Worm (Caenorhabditis elegans) whole organism, L1 larva: ENCODE results near the gene cyp-13A10.

ENCODE experiments used
- C04F5.9 ChIP-seq: sonication (generic microtip); optimal IDR thresholded peaks from 2 replicates; lab custom pipeline; 2016; ENCODE audit warnings: missing genetic modification characterization, missing compliant biosample characterization
- F16B12.6 ChIP-seq: fragments of 150-350 bp; optimal IDR thresholded peaks from 2 replicates; lab custom pipeline; 2014; ENCODE audit warnings: missing biosample characterization, missing genetic modification characterization
- aha-1 ChIP-seq: fragments of 150-350 bp; optimal IDR thresholded peaks from 2 replicates; lab custom pipeline; 2014; ENCODE audit warnings: missing biosample characterization, missing genetic modification characterization
- aly-2 ChIP-seq: fragments of 150-350 bp; optimal IDR thresholded peaks from 2 replicates; lab custom pipeline; 2014; ENCODE audit warnings: missing biosample characterization, missing genetic modification characterization
- ceh-63 ChIP-seq: fragments of 200-800 bp; sonication (Bioruptor generic); optimal IDR thresholded peaks from 2 replicates; lab custom pipeline; 2018; ENCODE audit warnings: mild to moderate bottlenecking, missing genetic modification characterization, missing compliant biosample characterization
- ceh-8 ChIP-seq: fragments of 200-800 bp; sonication (Bioruptor generic); optimal IDR thresholded peaks from 2 replicates; lab custom pipeline; 2018; ENCODE audit warnings: mild to moderate bottlenecking, missing genetic modification characterization, moderate library complexity, missing compliant biosample characterization
- ceh-82 ChIP-seq, 3 experiments: fragments of 150-350 bp in 1 of 3; sonication (generic microtip) in 2 of 3; optimal IDR thresholded peaks; 2 replicates each; lab custom pipeline; 2014 to 2017; ENCODE audit warnings: missing biosample characterization in 3 of 3, missing genetic modification characterization in 3 of 3
- ceh-90 ChIP-seq: sonication (generic microtip); optimal IDR thresholded peaks from 2 replicates; lab custom pipeline; 2016; ENCODE audit warnings: missing genetic modification characterization, missing compliant biosample characterization
- ces-1 ChIP-seq: fragments of 150-350 bp; optimal IDR thresholded peaks from 2 replicates; lab custom pipeline; 2014; ENCODE audit warnings: missing biosample characterization, missing genetic modification reagents, missing genetic modification characterization
- dsc-1 ChIP-seq: sonication (generic microtip); optimal IDR thresholded peaks from 2 replicates; lab custom pipeline; 2016; ENCODE audit warnings: mild to moderate bottlenecking, missing genetic modification characterization, missing compliant biosample characterization
- efl-1 ChIP-seq, 4 experiments: fragments of 150-350 bp; optimal IDR thresholded peaks in 3 of 4; peaks in 1 of 4; 1 replicate in 1 of 4; 2 replicates in 3 of 4; lab custom pipeline; 2014; ENCODE audit warnings: missing biosample characterization in 2 of 4, missing genetic modification characterization in 2 of 4, missing genetic modification reagents in 2 of 4
- efl-3 ChIP-seq: fragments of 200-800 bp; sonication (Bioruptor generic); optimal IDR thresholded peaks from 2 replicates; lab custom pipeline; 2018; ENCODE audit warnings: mild to moderate bottlenecking, missing genetic modification characterization, missing compliant biosample characterization
- egl-27 ChIP-seq, 2 experiments: fragments of 150-350 bp in 1 of 2; sonication (generic microtip); optimal IDR thresholded peaks; 3 replicates each; lab custom pipeline; 2017 to 2018; ENCODE audit warnings: missing biosample characterization in 2 of 2, missing genetic modification characterization in 2 of 2, missing genetic modification reagents in 2 of 2
- elt-2 ChIP-seq: sonication (generic microtip); optimal IDR thresholded peaks from 2 replicates; lab custom pipeline; 2016; ENCODE audit warnings: missing genetic modification characterization, mild to moderate bottlenecking, inconsistent platforms, missing compliant biosample characterization, missing genetic modification reagents
- elt-3 ChIP-seq, 6 experiments: fragments of 150-350 bp in 1 of 6; sonication (generic microtip); optimal IDR thresholded peaks; 2 replicates each; lab custom pipeline; 2017 to 2018; ENCODE audit warnings: missing biosample characterization in 6 of 6, missing genetic modification characterization in 6 of 6, inconsistent platforms in 1 of 6
- ets-5 ChIP-seq: fragments of 200-800 bp; sonication (Bioruptor generic); IDR thresholded peaks from 2 replicates; pipeline ENCODE4 v1.3.6; 2022; ENCODE audit warnings: missing genetic modification characterization, missing compliant biosample characterization
- fkh-10 ChIP-seq: sonication (generic microtip); optimal IDR thresholded peaks from 2 replicates; lab custom pipeline; 2017; ENCODE audit warnings: missing biosample characterization, missing genetic modification reagents, missing genetic modification characterization
- fkh-4 ChIP-seq: sonication (generic microtip); optimal IDR thresholded peaks from 2 replicates; lab custom pipeline; 2016; ENCODE audit warnings: missing compliant biosample characterization, missing genetic modification characterization, borderline replicate concordance
- fos-1 ChIP-seq: fragments of 150-350 bp; optimal IDR thresholded peaks from 2 replicates; lab custom pipeline; 2014; ENCODE audit warnings: missing biosample characterization, missing genetic modification characterization
- grh-1 ChIP-seq: fragments of 200-800 bp; sonication (Bioruptor generic); IDR thresholded peaks from 2 replicates; pipeline ENCODE4 v1.3.6; 2022; ENCODE audit warnings: missing genetic modification reagents, missing genetic modification characterization, missing compliant biosample characterization
- hlh-4 ChIP-seq: sonication (generic microtip); optimal IDR thresholded peaks from 2 replicates; lab custom pipeline; 2016; ENCODE audit warnings: mild to moderate bottlenecking, missing genetic modification characterization, missing compliant biosample characterization
- irx-1 ChIP-seq: sonication (generic microtip); optimal IDR thresholded peaks from 2 replicates; lab custom pipeline; 2016; ENCODE audit warnings: missing genetic modification characterization, missing compliant biosample characterization
- lin-14 ChIP-seq: fragments of 200-800 bp; sonication (Bioruptor generic); optimal IDR thresholded peaks from 2 replicates; lab custom pipeline; 2018; ENCODE audit warnings: mild to moderate bottlenecking, missing genetic modification characterization, moderate library complexity, missing compliant biosample characterization
- lin-39 ChIP-seq: fragments of 150-350 bp; optimal IDR thresholded peaks from 2 replicates; lab custom pipeline; 2014; ENCODE audit warnings: missing biosample characterization, missing genetic modification reagents, missing genetic modification characterization
- lsy-2 ChIP-seq, 2 experiments: fragments of 150-350 bp; optimal IDR thresholded peaks; 2 replicates each; lab custom pipeline; 2014; ENCODE audit warnings: missing biosample characterization in 2 of 2, missing genetic modification characterization in 2 of 2
- mab-9 ChIP-seq: fragments of 200-800 bp; sonication (Bioruptor generic); IDR thresholded peaks from 2 replicates; pipeline ENCODE4 v1.3.6; 2022; ENCODE audit warnings: missing genetic modification reagents, missing genetic modification characterization, missing compliant biosample characterization
- nhr-11 ChIP-seq: fragments of 150-350 bp; optimal IDR thresholded peaks from 2 replicates; lab custom pipeline; 2014; ENCODE audit warnings: missing biosample characterization, missing genetic modification characterization
- nhr-12 ChIP-seq: sonication (generic microtip); optimal IDR thresholded peaks from 2 replicates; lab custom pipeline; 2017; ENCODE audit warnings: missing biosample characterization, missing genetic modification characterization
- nhr-20 ChIP-seq: sonication (generic microtip); optimal IDR thresholded peaks from 2 replicates; lab custom pipeline; 2016; ENCODE audit warnings: mild to moderate bottlenecking, missing genetic modification characterization, missing compliant biosample characterization
- nhr-28 ChIP-seq: fragments of 150-350 bp; optimal IDR thresholded peaks from 2 replicates; lab custom pipeline; 2014; ENCODE audit warnings: missing biosample characterization, missing genetic modification characterization
- nhr-47 ChIP-seq: sonication (generic microtip); optimal IDR thresholded peaks from 2 replicates; lab custom pipeline; 2016; ENCODE audit warnings: mild to moderate bottlenecking, missing genetic modification characterization, moderate library complexity, missing compliant biosample characterization
- nhr-71 ChIP-seq: sonication (generic microtip); optimal IDR thresholded peaks from 2 replicates; lab custom pipeline; 2016; ENCODE audit warnings: mild to moderate bottlenecking, missing genetic modification characterization, moderate library complexity, missing compliant biosample characterization
- nhr-77 ChIP-seq: fragments of 150-350 bp; optimal IDR thresholded peaks from 2 replicates; lab custom pipeline; 2014; ENCODE audit warnings: missing biosample characterization, missing genetic modification characterization
- nhr-84 ChIP-seq: sonication (generic microtip); optimal IDR thresholded peaks from 2 replicates; lab custom pipeline; 2017; ENCODE audit warnings: missing biosample characterization, missing genetic modification characterization
- nhr-85 ChIP-seq: sonication (generic microtip); peaks from one replicate; lab custom pipeline; 2016; ENCODE audit warnings: missing genetic modification characterization, inconsistent platforms, missing compliant biosample characterization
- nhr-90 ChIP-seq: sonication (generic microtip); optimal IDR thresholded peaks from 2 replicates; lab custom pipeline; 2016; ENCODE audit warnings: mild to moderate bottlenecking, missing genetic modification characterization, missing compliant biosample characterization; ENCODE audit not compliant: poor library complexity
- pax-3 ChIP-seq: fragments of 200-800 bp; sonication (Bioruptor generic); optimal IDR thresholded peaks from 2 replicates; lab custom pipeline; 2018; ENCODE audit warnings: mild to moderate bottlenecking, missing genetic modification characterization, moderate library complexity, missing compliant biosample characterization
- skn-1 ChIP-seq: fragments of 150-350 bp; optimal IDR thresholded peaks from 2 replicates; lab custom pipeline; 2014; ENCODE audit warnings: missing biosample characterization, missing genetic modification characterization
- snpc-4 ChIP-seq: fragments of 150-350 bp; optimal IDR thresholded peaks from 2 replicates; lab custom pipeline; 2014; ENCODE audit warnings: missing biosample characterization, missing genetic modification characterization
- sox-4 ChIP-seq: sonication (generic microtip); optimal IDR thresholded peaks from 2 replicates; lab custom pipeline; 2016; ENCODE audit warnings: missing genetic modification characterization, missing compliant biosample characterization
- swsn-7 ChIP-seq: sonication (generic microtip); optimal IDR thresholded peaks from 2 replicates; lab custom pipeline; 2016; ENCODE audit warnings: missing genetic modification characterization, missing compliant biosample characterization
- tbx-2 ChIP-seq: sonication (generic microtip); optimal IDR thresholded peaks from 2 replicates; lab custom pipeline; 2016; ENCODE audit warnings: missing genetic modification characterization, missing compliant biosample characterization
- tlp-1 ChIP-seq: fragments of 150-350 bp; optimal IDR thresholded peaks from 2 replicates; lab custom pipeline; 2014; ENCODE audit warnings: missing biosample characterization, missing genetic modification characterization
- unc-30 ChIP-seq: sonication (generic microtip); optimal IDR thresholded peaks from 2 replicates; lab custom pipeline; 2017; ENCODE audit warnings: missing biosample characterization, missing genetic modification characterization
- unc-62 ChIP-seq: fragments of 150-350 bp; optimal IDR thresholded peaks from 2 replicates; lab custom pipeline; 2014; ENCODE audit warnings: missing biosample characterization, missing genetic modification reagents, missing genetic modification characterization
- unc-86 ChIP-seq: sonication (generic microtip); optimal IDR thresholded peaks from 2 replicates; lab custom pipeline; 2016; ENCODE audit warnings: missing genetic modification characterization, missing compliant biosample characterization
- vab-15 ChIP-seq: sonication (generic microtip); optimal IDR thresholded peaks from 2 replicates; lab custom pipeline; 2017; ENCODE audit warnings: missing genotype, mild to moderate bottlenecking, missing genetic modification characterization, missing compliant biosample characterization
- xbp-1 ChIP-seq: sonication (generic microtip); optimal IDR thresholded peaks from 2 replicates; lab custom pipeline; 2016; ENCODE audit warnings: missing genetic modification characterization, missing compliant biosample characterization

Gene cyp-13A10

DNA sequence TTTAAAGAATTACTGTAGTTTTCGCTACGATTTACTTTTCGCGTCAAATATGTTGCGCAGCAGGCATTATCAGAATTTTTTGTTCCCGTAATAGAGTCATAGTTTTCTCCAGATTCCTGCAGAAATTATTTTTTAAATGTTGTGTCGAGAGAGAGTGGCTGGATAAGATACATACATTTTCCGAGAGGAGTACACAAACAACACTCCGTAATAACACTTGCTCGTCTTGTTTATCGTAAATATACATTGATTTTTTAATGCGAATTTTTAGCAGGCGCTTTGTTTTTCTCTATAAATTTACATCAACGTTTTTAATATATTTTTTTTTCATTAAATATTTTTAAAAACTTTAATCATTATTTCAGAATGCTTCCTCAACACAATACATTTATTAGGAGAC, 6.3 kb upstream of the cyp-13A10 start, which contains the start of gene taf-8 (continued):
- TF ChIP-seq nhr-11 (peak; percentile 60), nhr-90 (tag; lab: Kevin White, UChicago) (peak; percentile 50), irx-1 (tag; lab: Kevin White, UChicago) (peak; percentile 32), nhr-12 (tag; lab: Kevin White, UChicago) (no peak), fkh-4 (tag; lab: Kevin White, UChicago) (no peak), nhr-71 (peak; percentile 76), ceh-63 (no peak), hlh-4 (tag; lab: Kevin White, UChicago) (no peak), pax-3 (tag; lab: Kevin White, UChicago) (no peak), lin-39 (tag; lab: Kevin White, UChicago) (peak; percentile 57), swsn-7 (tag; lab: Kevin White, UChicago) (peak; percentile 71), fkh-10 (GFP tag; lab: Kevin White, UChicago) (no peak), lsy-2 (tag; optimal IDR thresholded peaks at IDR 0.05; lab: Kevin White, UChicago) (peak; percentile 82 to 83), lin-14 (GFP tag; lab: Kevin White, UChicago) (peak; percentile 71), ces-1 (no peak), nhr-28 (tag; lab: Kevin White, UChicago) (no peak), mab-9 (GFP tag; lab: Robert Waterston, UW) (no peak), nhr-77 (tag; lab: Kevin White, UChicago) (peak; percentile 22), C04F5.9 (no peak), skn-1 (peak; percentile 13), nhr-84 (tag; lab: Kevin White, UChicago) (no peak), tlp-1 (no peak), nhr-47 (peak; percentile 79), nhr-85 (peak; percentile 84), ets-5 (GFP tag; lab: Robert Waterston, UW) (no peak), unc-86 (tag; lab: Kevin White, UChicago) (peak; percentile 20), snpc-4 (peak; percentile 33), unc-62 (no peak), ceh-8 (no peak), sox-4 (tag; lab: Kevin White, UChicago) (no peak), fos-1 (tag; lab: Kevin White, UChicago) (peak; percentile 37), tbx-2 (tag; lab: Kevin White, UChicago) (peak; percentile 71), unc-30 (tag; lab: Kevin White, UChicago) (no peak), grh-1 (GFP tag; lab: Robert Waterston, UW) (no peak), ceh-90 (peak; percentile 16)

DNA sequence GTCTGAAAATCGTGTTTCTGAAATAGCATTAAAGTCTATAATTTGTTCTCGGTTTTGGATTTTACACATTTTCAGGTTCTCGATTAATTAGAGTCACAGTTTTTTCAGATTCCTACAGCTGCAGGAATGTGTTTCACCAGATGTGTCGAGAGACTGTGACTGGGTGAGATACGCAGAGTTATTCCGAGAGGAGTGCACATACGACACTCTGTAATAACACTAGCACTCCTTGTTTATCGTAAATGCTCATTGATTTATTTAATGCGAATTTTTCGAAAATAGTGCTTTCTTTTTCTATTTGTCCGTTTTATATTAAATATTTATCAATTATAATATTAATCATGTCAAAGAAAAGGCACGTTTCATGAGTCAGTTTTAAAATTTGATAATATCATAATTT, 4.7 kb upstream of the cyp-13A10 start, which contains the start of gene ZK1320.11:
ZK1320.11 (plus strand) TSS at position 243 of the 400 bp plus-strand sequence.
- peak in 1 of 2 experiments; percentile 58 for TF ChIP-seq lsy-2 (tag; optimal IDR thresholded peaks at IDR 0.05; lab: Kevin White, UChicago)
- no peak for TF ChIP-seq lin-39 (tag; lab: Kevin White, UChicago)
- peak; percentile 5 for TF ChIP-seq lin-14 (GFP tag; lab: Kevin White, UChicago)
- no peak for TF ChIP-seq egl-27 (tag; optimal IDR thresholded peaks at IDR 0.05; lab: Kevin White, UChicago)
- no peak for TF ChIP-seq unc-86 (tag; lab: Kevin White, UChicago)
- TF ChIP-seq elt-2 (tag; lab: Kevin White, UChicago) = no peak
- TF ChIP-seq unc-30 (tag; lab: Kevin White, UChicago) = no peak
- TF ChIP-seq xbp-1 (tag; lab: Kevin White, UChicago) = no peak
- TF ChIP-seq ceh-82 (tag; optimal IDR thresholded peaks at IDR 0.05; lab: Kevin White, UChicago) = peak in 1 of 3 experiments; percentile 9
- TF ChIP-seq mab-9 (GFP tag; lab: Robert Waterston, UW) = no peak
- TF ChIP-seq pax-3 (tag; lab: Kevin White, UChicago) = no peak
- TF ChIP-seq ceh-90 = no peak
- TF ChIP-seq nhr-47 = no peak
- TF ChIP-seq efl-1 (optimal IDR thresholded peaks at IDR 0.05; lab: Kevin White, UChicago) = peak; percentile 21 to 27
- no peak for TF ChIP-seq efl-1 (GFP tag; optimal IDR thresholded peaks at IDR 0.05 in 1 of 2; lab: Kevin White, UChicago)
- TF ChIP-seq vab-15 (tag; lab: Kevin White, UChicago) = no peak
- no peak for TF ChIP-seq elt-3 (tag; optimal IDR thresholded peaks at IDR 0.05; lab: Kevin White, UChicago)
- peak; percentile 22 for TF ChIP-seq hlh-4 (tag; lab: Kevin White, UChicago)
- no peak for TF ChIP-seq efl-3 (GFP tag; lab: Kevin White, UChicago)
- TF ChIP-seq aha-1 (tag; lab: Kevin White, UChicago) = no peak
- no peak for TF ChIP-seq F16B12.6 (tag; lab: Kevin White, UChicago)
- no peak for TF ChIP-seq aly-2
- TF ChIP-seq dsc-1 (tag; lab: Kevin White, UChicago) = no peak
- TF ChIP-seq nhr-20 (tag; lab: Kevin White, UChicago) = no peak
- TF ChIP-seq nhr-71 = peak; percentile 25
- no peak for TF ChIP-seq fkh-10 (GFP tag; lab: Kevin White, UChicago)
